Worm (Caenorhabditis elegans) whole organism, young adult: ENCODE results near the gene ctns-1.

Experiments
- C06A6.2 ChIP-seq: fragments of 200-800 bp; sonication (Bioruptor generic); conservative IDR thresholded peaks from 2 replicates; pipeline ENCODE4 v1.3.6; 2022; ENCODE audit warnings: missing genetic modification characterization, missing compliant biosample characterization
- F10E7.11 ChIP-seq: sonication (generic microtip); optimal IDR thresholded peaks from 2 replicates; lab custom pipeline; 2017; ENCODE audit warnings: mild to moderate bottlenecking, missing genetic modification characterization, moderate library complexity, missing compliant biosample characterization
- F33H1.4 ChIP-seq: fragments of 200-800 bp; sonication (Bioruptor generic); IDR thresholded peaks from 2 replicates; pipeline ENCODE4 v1.3.6; 2022; ENCODE audit warnings: missing genetic modification reagents, missing genetic modification characterization, missing compliant biosample characterization
- F49E8.2 ChIP-seq: sonication (generic microtip); optimal IDR thresholded peaks from 3 replicates; lab custom pipeline; 2017; ENCODE audit warnings: missing genetic modification characterization, mild to moderate bottlenecking, missing compliant biosample characterization, antibody characterized with exemption, moderate library complexity; ENCODE audit not compliant: insufficient read depth
- F55B11.4 ChIP-seq: sonication (generic microtip); optimal IDR thresholded peaks from 2 replicates; lab custom pipeline; 2016; ENCODE audit warnings: missing compliant biosample characterization, missing genetic modification characterization, borderline replicate concordance; ENCODE audit not compliant: insufficient read depth
- K11D2.4 ChIP-seq: fragments of 200-800 bp; sonication (Bioruptor generic); IDR thresholded peaks from 2 replicates; pipeline ENCODE4 v1.3.6; 2022; ENCODE audit warnings: missing genetic modification reagents, missing genetic modification characterization, missing compliant biosample characterization
- T07F8.4 ChIP-seq: sonication (generic microtip); optimal IDR thresholded peaks from 2 replicates; lab custom pipeline; 2016; ENCODE audit warnings: mild to moderate bottlenecking, missing genetic modification characterization, moderate library complexity, missing compliant biosample characterization
- T26A5.8 ChIP-seq: sonication (generic microtip); optimal IDR thresholded peaks from 2 replicates; lab custom pipeline; 2016; ENCODE audit warnings: missing genetic modification characterization, missing compliant biosample characterization
- Y56A3A.18 ChIP-seq: fragments of 200-800 bp; sonication (Bioruptor generic); IDR thresholded peaks from 2 replicates; pipeline ENCODE4 v1.3.6; 2022; ENCODE audit warnings: missing genetic modification reagents, missing genetic modification characterization, missing compliant biosample characterization
- aptf-2 ChIP-seq: fragments of 200-800 bp; sonication (Bioruptor generic); conservative IDR thresholded peaks from 2 replicates; pipeline ENCODE4 v1.3.6; 2022; ENCODE audit warnings: missing genetic modification reagents, missing genetic modification characterization, missing compliant biosample characterization
- aptf-3 ChIP-seq: fragments of 200-800 bp; sonication (Bioruptor generic); IDR thresholded peaks from 2 replicates; pipeline ENCODE4 v1.3.6; 2022; ENCODE audit warnings: missing genetic modification characterization, missing compliant biosample characterization
- atf-7 ChIP-seq: sonication (generic microtip); optimal IDR thresholded peaks from 2 replicates; lab custom pipeline; 2017; ENCODE audit warnings: mild to moderate bottlenecking, missing genetic modification characterization, missing compliant biosample characterization
- attf-3 ChIP-seq: fragments of 200-800 bp; sonication (Bioruptor generic); conservative IDR thresholded peaks from 2 replicates; pipeline ENCODE4 v1.3.6; 2022; ENCODE audit warnings: missing genetic modification reagents, missing genetic modification characterization, missing compliant biosample characterization
- attf-5 ChIP-seq: fragments of 200-800 bp; sonication (Bioruptor generic); optimal IDR thresholded peaks from 2 replicates; lab custom pipeline; 2018; ENCODE audit warnings: mild to moderate bottlenecking, missing genetic modification characterization, missing compliant biosample characterization
- ceh-27 ChIP-seq: fragments of 200-800 bp; sonication (Bioruptor generic); optimal IDR thresholded peaks from 2 replicates; lab custom pipeline; 2018; ENCODE audit warnings: mild to moderate bottlenecking, missing genetic modification characterization, moderate library complexity, missing compliant biosample characterization
- ceh-40 ChIP-seq: fragments of 200-800 bp; sonication (Bioruptor generic); IDR thresholded peaks from 2 replicates; pipeline ENCODE4 v1.3.6; 2022; ENCODE audit warnings: missing genetic modification characterization, missing compliant biosample characterization
- ceh-79 ChIP-seq: sonication (generic microtip); optimal IDR thresholded peaks from 2 replicates; lab custom pipeline; 2017; ENCODE audit warnings: mild to moderate bottlenecking, missing genetic modification characterization, missing compliant biosample characterization
- dpff-1 ChIP-seq: sonication (generic microtip); optimal IDR thresholded peaks from 2 replicates; lab custom pipeline; 2017; ENCODE audit warnings: mild to moderate bottlenecking, missing genetic modification characterization, missing compliant biosample characterization
- egl-18 ChIP-seq: fragments of 200-800 bp; sonication (Bioruptor generic); IDR thresholded peaks from 2 replicates; pipeline ENCODE4 v1.3.6; 2022; ENCODE audit warnings: missing genetic modification reagents, missing genetic modification characterization, missing compliant biosample characterization
- egl-44 ChIP-seq: fragments of 200-800 bp; sonication (Bioruptor generic); IDR thresholded peaks from 2 replicates; pipeline ENCODE4 v1.3.6; 2022; ENCODE audit warnings: missing genetic modification reagents, missing genetic modification characterization, missing compliant biosample characterization
- gei-17 ChIP-seq: fragments of 200-800 bp; sonication (Bioruptor generic); optimal IDR thresholded peaks from 2 replicates; lab custom pipeline; 2018; ENCODE audit warnings: mild to moderate bottlenecking, missing genetic modification characterization, missing compliant biosample characterization
- hmg-1.2 ChIP-seq: fragments of 200-800 bp; sonication (Bioruptor generic); IDR thresholded peaks from 2 replicates; pipeline ENCODE4 v1.3.6; 2022; ENCODE audit warnings: missing genetic modification reagents, missing genetic modification characterization, missing compliant biosample characterization
- hsf-1 ChIP-seq: fragments of 200-800 bp; sonication (Bioruptor generic); IDR thresholded peaks from 2 replicates; pipeline ENCODE4 v1.3.6; 2022; ENCODE audit warnings: missing genetic modification reagents, missing genetic modification characterization, missing compliant biosample characterization
- let-526 ChIP-seq: fragments of 200-800 bp; sonication (Bioruptor generic); IDR thresholded peaks from 2 replicates; pipeline ENCODE4 v1.3.6; 2022; ENCODE audit warnings: missing genetic modification reagents, missing genetic modification characterization, missing compliant biosample characterization
- let-607 ChIP-seq, 2 experiments: fragments of 200-800 bp in 1 of 2; sonication (Bioruptor generic) in 1 of 2; sonication (generic microtip) in 1 of 2; optimal IDR thresholded peaks; 2 replicates each; lab custom pipeline; 2016 to 2018; ENCODE audit warnings: mild to moderate bottlenecking in 2 of 2, missing compliant biosample characterization in 2 of 2, missing genetic modification characterization in 2 of 2, moderate library complexity in 2 of 2, missing genotype in 1 of 2
- lin-40 ChIP-seq: sonication (generic microtip); optimal IDR thresholded peaks from 2 replicates; lab custom pipeline; 2016; ENCODE audit warnings: missing genetic modification characterization, mild to moderate bottlenecking, missing compliant biosample characterization, missing genotype, missing genetic modification reagents
- madf-10 ChIP-seq: sonication (generic microtip); optimal IDR thresholded peaks from 2 replicates; lab custom pipeline; 2016; ENCODE audit warnings: mild to moderate bottlenecking, missing genetic modification characterization, missing compliant biosample characterization
- madf-3 ChIP-seq: fragments of 200-800 bp; sonication (Bioruptor generic); IDR thresholded peaks from 2 replicates; pipeline ENCODE4 v1.3.6; 2022; ENCODE audit warnings: missing genetic modification reagents, missing genetic modification characterization, missing compliant biosample characterization
- madf-6 ChIP-seq: fragments of 200-800 bp; sonication (Bioruptor generic); IDR thresholded peaks from 2 replicates; pipeline ENCODE4 v1.3.6; 2022; ENCODE audit warnings: missing genetic modification reagents, missing genetic modification characterization, missing compliant biosample characterization
- mel-28 ChIP-seq: sonication (generic microtip); optimal IDR thresholded peaks from 2 replicates; lab custom pipeline; 2016; ENCODE audit warnings: borderline replicate concordance, mild to moderate bottlenecking, missing genetic modification characterization, missing compliant biosample characterization
- mes-4 ChIP-seq: sonication (generic microtip); optimal IDR thresholded peaks from 2 replicates; lab custom pipeline; 2016; ENCODE audit warnings: missing genotype, missing genetic modification characterization, missing compliant biosample characterization
- mxl-1 ChIP-seq: sonication (generic microtip); optimal IDR thresholded peaks from 2 replicates; lab custom pipeline; 2016; ENCODE audit warnings: missing genetic modification characterization, missing compliant biosample characterization
- nfya-2 ChIP-seq: fragments of 200-800 bp; sonication (Bioruptor generic); IDR thresholded peaks from 2 replicates; pipeline ENCODE4 v1.3.6; 2022; ENCODE audit warnings: missing genetic modification reagents, missing genetic modification characterization, missing compliant biosample characterization
- nhr-120 ChIP-seq: fragments of 200-800 bp; sonication (Bioruptor generic); IDR thresholded peaks from 2 replicates; pipeline ENCODE4 v1.3.6; 2022; ENCODE audit warnings: missing genetic modification characterization, missing compliant biosample characterization
- nhr-27 ChIP-seq: fragments of 200-800 bp; sonication (Bioruptor generic); optimal IDR thresholded peaks from 2 replicates; lab custom pipeline; 2018; ENCODE audit warnings: mild to moderate bottlenecking, missing genetic modification characterization, moderate library complexity, missing compliant biosample characterization
- pbrm-1 ChIP-seq: fragments of 200-800 bp; sonication (Bioruptor generic); IDR thresholded peaks from 2 replicates; pipeline ENCODE4 v1.3.6; 2022; ENCODE audit warnings: missing genetic modification reagents, missing genetic modification characterization, missing compliant biosample characterization
- rcor-1 ChIP-seq: fragments of 200-800 bp; sonication (Bioruptor generic); IDR thresholded peaks from 2 replicates; pipeline ENCODE4 v1.3.6; 2022; ENCODE audit warnings: missing genetic modification reagents, missing genetic modification characterization, missing compliant biosample characterization
- repo-1 ChIP-seq: sonication (generic microtip); optimal IDR thresholded peaks from 2 replicates; lab custom pipeline; 2017; ENCODE audit warnings: mild to moderate bottlenecking, missing genetic modification characterization, missing compliant biosample characterization
- sea-2 ChIP-seq: fragments of 200-800 bp; sonication (Bioruptor generic); IDR thresholded peaks from 2 replicates; pipeline ENCODE4 v1.3.6; 2022; ENCODE audit warnings: missing genetic modification characterization, missing compliant biosample characterization
- snpc-3.4 ChIP-seq: sonication (generic microtip); optimal IDR thresholded peaks from 2 replicates; lab custom pipeline; 2017; ENCODE audit warnings: missing genetic modification characterization, mild to moderate bottlenecking, missing compliant biosample characterization, antibody characterized with exemption, moderate library complexity, missing genotype, missing genetic modification reagents
- sptf-2 ChIP-seq: fragments of 200-800 bp; sonication (Bioruptor generic); optimal IDR thresholded peaks from 2 replicates; lab custom pipeline; 2018; ENCODE audit warnings: mild to moderate bottlenecking, missing genetic modification characterization, missing compliant biosample characterization
- tbp1 ChIP-seq: fragments of 200-800 bp; sonication (Bioruptor generic); optimal IDR thresholded peaks from 2 replicates; lab custom pipeline; 2018; ENCODE audit warnings: mild to moderate bottlenecking, missing genetic modification characterization, missing compliant biosample characterization
- tbx-9 ChIP-seq: sonication (generic microtip); optimal IDR thresholded peaks from 2 replicates; lab custom pipeline; 2016; ENCODE audit warnings: borderline replicate concordance, missing genetic modification characterization, inconsistent platforms, missing compliant biosample characterization
- tlf-1 ChIP-seq: fragments of 200-800 bp; sonication (Bioruptor generic); optimal IDR thresholded peaks from 2 replicates; lab custom pipeline; 2018; ENCODE audit warnings: mild to moderate bottlenecking, missing genetic modification characterization, missing compliant biosample characterization
- xnd-1 ChIP-seq: sonication (generic microtip); optimal IDR thresholded peaks from 2 replicates; lab custom pipeline; 2016; ENCODE audit warnings: missing genotype, missing genetic modification reagents, missing genetic modification characterization, missing compliant biosample characterization
- zfh-2 ChIP-seq: fragments of 200-800 bp; sonication (Bioruptor generic); conservative IDR thresholded peaks from 2 replicates; pipeline ENCODE4 v1.3.6; 2022; ENCODE audit warnings: missing genetic modification reagents, missing genetic modification characterization, missing compliant biosample characterization
- ztf-22 ChIP-seq: fragments of 200-800 bp; sonication (Bioruptor generic); optimal IDR thresholded peaks from 2 replicates; lab custom pipeline; 2018; ENCODE audit warnings: mild to moderate bottlenecking, missing genetic modification characterization, moderate library complexity, missing compliant biosample characterization

ctns-1 gene

DNA sequence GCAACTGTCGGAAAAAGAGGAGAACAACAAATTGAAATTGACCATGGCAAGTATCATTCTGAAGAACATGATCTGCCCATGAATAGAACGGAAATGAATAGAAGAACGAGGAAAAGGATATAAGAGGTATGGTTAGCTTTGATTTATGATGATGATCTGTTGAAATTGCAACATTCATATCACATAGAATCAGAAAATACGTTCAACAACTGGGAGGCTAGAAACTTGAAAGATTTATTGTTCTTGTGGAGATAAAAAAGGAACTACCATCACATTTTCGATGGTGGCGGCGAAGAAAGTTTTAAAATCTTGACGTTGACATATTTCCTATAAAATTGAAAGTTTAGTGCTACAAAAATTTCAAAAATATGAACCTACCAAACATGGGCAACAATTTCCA, 43.4 kb downstream of the ctns-1 start:
- no peak for TF ChIP-seq attf-3 (GFP tag; lab: Robert Waterston, UW)
- no peak for TF ChIP-seq snpc-3.4 (tag; lab: Kevin White, UChicago)
- no peak for TF ChIP-seq sptf-2
- TF ChIP-seq T26A5.8 (tag; lab: Kevin White, UChicago), result no peak
- TF ChIP-seq tbx-9 (tag; lab: Kevin White, UChicago), result no peak

DNA sequence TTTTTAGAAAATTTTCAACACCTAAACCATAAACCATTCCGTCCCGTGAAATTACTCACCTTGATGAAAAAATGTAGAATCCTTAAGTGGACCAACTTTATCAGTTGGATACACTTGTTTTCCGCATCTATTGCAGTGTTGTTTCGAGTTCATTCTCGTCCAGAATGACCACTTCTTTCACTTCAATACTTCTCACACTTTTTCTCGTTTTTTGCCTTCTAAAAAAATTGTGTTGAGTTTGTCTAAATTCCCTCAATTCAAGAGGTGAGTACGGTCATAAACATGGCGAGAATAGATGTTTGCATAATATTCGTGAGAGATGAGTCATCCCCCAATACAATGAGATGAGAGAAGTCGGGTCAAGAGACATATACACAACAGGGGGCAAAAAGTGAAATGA, 44.2 kb downstream of the ctns-1 start, which contains the start of gene ltd-1:
TSS of gene ltd-1 (minus strand) at position 218 of the 400 bp plus-strand sequence.
- TF ChIP-seq lin-40, result no peak
- no peak for TF ChIP-seq let-607 (tag; optimal IDR thresholded peaks at IDR 0.05; lab: Kevin White, UChicago)
- TF ChIP-seq F10E7.11, result no peak
- TF ChIP-seq let-526 (GFP tag; lab: Robert Waterston, UW), result no peak
- TF ChIP-seq sptf-2, result no peak
- TF ChIP-seq nhr-120 (GFP tag; lab: Robert Waterston, UW), result no peak
- no peak for TF ChIP-seq zfh-2
- TF ChIP-seq hmg-1.2, result no peak
- no peak for TF ChIP-seq attf-5
- no peak for TF ChIP-seq mxl-1 (tag; lab: Kevin White, UChicago)
- TF ChIP-seq C06A6.2 (GFP tag; lab: Robert Waterston, UW), result no peak
- TF ChIP-seq pbrm-1, result no peak
- TF ChIP-seq T07F8.4 (tag; lab: Kevin White, UChicago), result no peak

DNA sequence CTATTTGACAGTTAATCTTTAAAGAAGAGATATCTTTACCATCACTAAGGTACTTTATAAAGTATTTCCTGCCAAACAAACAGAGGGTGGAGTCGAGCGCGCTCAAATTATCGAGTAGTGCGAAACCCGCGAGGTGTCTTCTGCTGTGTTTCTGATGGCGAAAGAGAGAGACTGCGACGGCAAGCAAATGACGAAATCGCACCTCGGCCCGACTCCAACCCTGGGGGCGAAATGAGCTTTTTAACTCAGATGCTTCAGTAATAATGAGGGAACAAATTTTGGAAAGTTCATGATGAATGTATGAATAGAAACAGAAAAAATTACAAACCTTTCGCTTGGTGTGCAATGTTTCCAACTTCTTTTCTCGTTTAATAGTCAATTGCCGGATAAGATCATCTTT, 45.2 kb downstream of the ctns-1 start:
- peak; percentile 78 for TF ChIP-seq rcor-1 (GFP tag; lab: Robert Waterston, UW)
- no peak for TF ChIP-seq mel-28 (tag; lab: Kevin White, UChicago)
- no peak for TF ChIP-seq madf-3
- TF ChIP-seq dpff-1 (tag; lab: Kevin White, UChicago), result no peak
- peak; percentile 8 for TF ChIP-seq xnd-1
- TF ChIP-seq gei-17 (GFP tag; lab: Kevin White, UChicago), result no peak
- peak; percentile 25 for TF ChIP-seq F49E8.2 (tag; lab: Kevin White, UChicago)
- TF ChIP-seq F33H1.4 (GFP tag; lab: Robert Waterston, UW), result peak; percentile 39; the same call in 1 of the 2 replicates
- TF ChIP-seq atf-7, result no peak
- TF ChIP-seq egl-18, result no peak
- TF ChIP-seq nhr-120 (GFP tag; lab: Robert Waterston, UW), result no peak
- no peak for TF ChIP-seq F55B11.4 (tag; lab: Kevin White, UChicago)
- TF ChIP-seq aptf-2, result no peak
- no peak for TF ChIP-seq sea-2
- TF ChIP-seq ztf-22 (GFP tag; lab: Kevin White, UChicago), result no peak
- no peak for TF ChIP-seq mes-4 (tag; lab: Kevin White, UChicago)
- TF ChIP-seq attf-3 (GFP tag; lab: Robert Waterston, UW), result no peak
- TF ChIP-seq nfya-2 (GFP tag; lab: Robert Waterston, UW), result no peak
- TF ChIP-seq tbp1, result peak; percentile 77
- TF ChIP-seq ceh-79 (tag; lab: Kevin White, UChicago), result no peak
- TF ChIP-seq madf-6 (GFP tag; lab: Robert Waterston, UW), result peak; percentile 78
- TF ChIP-seq K11D2.4 (GFP tag; lab: Robert Waterston, UW), result no peak
- no peak for TF ChIP-seq ceh-40 (GFP tag; lab: Robert Waterston, UW)
- no peak for TF ChIP-seq aptf-3 (GFP tag; lab: Robert Waterston, UW)
- no peak for TF ChIP-seq Y56A3A.18 (GFP tag; lab: Robert Waterston, UW)
- TF ChIP-seq repo-1 (tag; lab: Kevin White, UChicago), result no peak
- no peak for TF ChIP-seq nhr-27 (tag; lab: Kevin White, UChicago)
- 0 out of 2 replicates have a peak, but pooled peaks have one; percentile 35 for TF ChIP-seq egl-44
- TF ChIP-seq ceh-27 (GFP tag; lab: Kevin White, UChicago), result no peak
- peak; percentile 4 for TF ChIP-seq madf-10
- TF ChIP-seq hsf-1 (GFP tag; lab: Robert Waterston, UW), result 0 out of 2 replicates have a peak, but pooled peaks have one; percentile 30
- TF ChIP-seq tlf-1 (GFP tag; lab: Kevin White, UChicago), result no peak
